Fruit fly (Drosophila melanogaster) whole organism, adult: ENCODE results near the gene CG15211.

ENCODE experiments used
- CG11617 ChIP-seq: fragments of 200-800 bp; sonication (Bioruptor generic); optimal IDR thresholded peaks from 2 replicates; lab custom pipeline; 2017; ENCODE audit warnings: mild to moderate bottlenecking, missing biosample characterization, missing genetic modification reagents, missing genetic modification characterization
- CG12768 ChIP-seq: fragments of 200-800 bp; sonication (Bioruptor generic); optimal IDR thresholded peaks from 2 replicates; lab custom pipeline; 2017; ENCODE audit warnings: missing biosample characterization, missing genetic modification characterization, mild to moderate bottlenecking, moderate library complexity, missing genetic modification reagents
- CG14711 ChIP-seq: fragments of 200-800 bp; sonication (Bioruptor generic); optimal IDR thresholded peaks from 2 replicates; lab custom pipeline; 2018; ENCODE audit warnings: missing biosample characterization, mild to moderate bottlenecking, missing genetic modification characterization, moderate library complexity
- CG1620 ChIP-seq: fragments of 200-800 bp; sonication (Bioruptor generic); optimal IDR thresholded peaks from 2 replicates; lab custom pipeline; 2016; ENCODE audit warnings: missing biosample characterization, missing genetic modification characterization
- CG33017 ChIP-seq: fragments of 200-800 bp; sonication (Bioruptor generic); optimal IDR thresholded peaks from 2 replicates; lab custom pipeline; 2018; ENCODE audit warnings: missing biosample characterization, mild to moderate bottlenecking, missing genetic modification characterization, moderate library complexity
- CG5204 ChIP-seq: fragments of 200-800 bp; sonication (Bioruptor generic); optimal IDR thresholded peaks from 2 replicates; lab custom pipeline; 2016; ENCODE audit warnings: missing biosample characterization, missing genetic modification characterization
- CG7045 ChIP-seq: fragments of 200-800 bp; sonication (Bioruptor generic); optimal IDR thresholded peaks from 2 replicates; lab custom pipeline; 2017; ENCODE audit warnings: missing biosample characterization, mild to moderate bottlenecking, missing genetic modification characterization
- CG7101 ChIP-seq: fragments of 200-800 bp; sonication (Bioruptor generic); optimal IDR thresholded peaks from 2 replicates; lab custom pipeline; 2018; ENCODE audit warnings: missing biosample characterization, mild to moderate bottlenecking, missing genetic modification characterization, moderate library complexity
- Clk ChIP-seq: fragments of 200-800 bp; sonication (Bioruptor generic); optimal IDR thresholded peaks from 2 replicates; lab custom pipeline; 2017; ENCODE audit warnings: missing biosample characterization, missing genetic modification characterization
- Crg-1 ChIP-seq: fragments of 200-800 bp; sonication (Bioruptor generic); optimal IDR thresholded peaks from 2 replicates; lab custom pipeline; 2016; ENCODE audit warnings: missing biosample characterization, missing genetic modification characterization
- Hr96 ChIP-seq: fragments of 200-800 bp; sonication (Bioruptor generic); optimal IDR thresholded peaks from 2 replicates; lab custom pipeline; 2016; ENCODE audit warnings: missing biosample characterization, missing genetic modification characterization
- Mnt ChIP-seq: fragments of 200-800 bp; sonication (Bioruptor generic); optimal IDR thresholded peaks from 2 replicates; lab custom pipeline; 2016; ENCODE audit warnings: missing biosample characterization, mild to moderate bottlenecking, missing genetic modification characterization
- bab1 ChIP-seq: fragments of 200-800 bp; sonication (Bioruptor generic); optimal IDR thresholded peaks from 3 replicates; lab custom pipeline; 2019; ENCODE audit warnings: missing biosample characterization, mild to moderate bottlenecking, missing genetic modification characterization, moderate library complexity
- cic ChIP-seq: fragments of 200-800 bp; sonication (Bioruptor generic); optimal IDR thresholded peaks from 2 replicates; lab custom pipeline; 2017; ENCODE audit warnings: missing biosample characterization, mild to moderate bottlenecking, missing genetic modification characterization, moderate library complexity
- cnc ChIP-seq, 2 experiments: fragments of >200 bp; optimal IDR thresholded peaks; 2 replicates each; lab custom pipeline; 2017
- kay ChIP-seq: fragments of 200-800 bp; sonication (Bioruptor generic); peaks from one replicate; lab custom pipeline; 2016; ENCODE audit warnings: missing biosample characterization, missing genetic modification characterization, borderline replicate concordance
- ovo ChIP-seq: fragments of 200-800 bp; sonication (Bioruptor generic); optimal IDR thresholded peaks from 2 replicates; lab custom pipeline; 2016; ENCODE audit warnings: missing biosample characterization, missing genetic modification characterization
- pad ChIP-seq: fragments of 200-800 bp; sonication (Bioruptor generic); optimal IDR thresholded peaks from 3 replicates; lab custom pipeline; 2017; ENCODE audit warnings: missing biosample characterization, missing genetic modification characterization, mild to moderate bottlenecking, moderate library complexity, missing genetic modification reagents
- tj ChIP-seq: fragments of 200-800 bp; sonication (Bioruptor generic); optimal IDR thresholded peaks from 3 replicates; lab custom pipeline; 2017; ENCODE audit warnings: missing biosample characterization, mild to moderate bottlenecking, missing genetic modification characterization, moderate library complexity
- toe ChIP-seq: fragments of 200-800 bp; sonication (Bioruptor generic); optimal IDR thresholded peaks from 2 replicates; lab custom pipeline; 2016; ENCODE audit warnings: missing biosample characterization, missing genetic modification characterization

The CG15211 gene

DNA sequence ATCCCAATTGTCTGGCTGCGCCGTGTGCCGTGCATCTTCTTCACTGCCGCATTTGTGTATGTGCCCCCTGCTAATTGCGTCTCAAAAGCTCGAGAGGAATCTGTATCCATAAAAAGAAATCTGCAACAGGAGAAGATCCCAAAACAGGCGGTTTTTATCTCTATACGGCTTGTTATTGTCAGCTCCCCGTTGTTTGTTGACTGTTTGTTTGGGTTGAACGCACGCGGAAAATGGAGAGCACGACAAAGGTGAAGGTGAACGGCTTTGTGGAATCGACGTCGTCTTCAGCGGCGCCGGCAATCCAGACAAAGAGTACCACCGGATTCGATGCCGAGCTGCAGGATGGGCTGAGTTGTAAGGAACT is 26.8 kb upstream of the CG15211 start:
- no peak for TF ChIP-seq pad (GFP tag; lab: Kevin White, UChicago)
- TF ChIP-seq CG5204 (GFP tag; lab: Kevin White, UChicago): no peak
- TF ChIP-seq CG11617: no peak
- TF ChIP-seq cnc (optimal IDR thresholded peaks at IDR 0.05; lab: Kevin White, UChicago): no peak
- TF ChIP-seq cic (GFP tag; lab: Kevin White, UChicago): no peak
- TF ChIP-seq Hr96: no peak
- TF ChIP-seq tj (GFP tag; lab: Kevin White, UChicago): no peak
- no peak for TF ChIP-seq CG7045
- no peak for TF ChIP-seq ovo (GFP tag; lab: Kevin White, UChicago)
- TF ChIP-seq CG7101 (tag; lab: Kevin White, UChicago): no peak
- TF ChIP-seq CG1620 (GFP tag; lab: Kevin White, UChicago): no peak
- TF ChIP-seq CG33017 (tag; lab: Kevin White, UChicago): no peak
- no peak for TF ChIP-seq kay (GFP tag; lab: Kevin White, UChicago)
- TF ChIP-seq Mnt: no peak
- no peak for TF ChIP-seq CG12768 (GFP tag; lab: Kevin White, UChicago)
- TF ChIP-seq Clk: no peak

DNA sequence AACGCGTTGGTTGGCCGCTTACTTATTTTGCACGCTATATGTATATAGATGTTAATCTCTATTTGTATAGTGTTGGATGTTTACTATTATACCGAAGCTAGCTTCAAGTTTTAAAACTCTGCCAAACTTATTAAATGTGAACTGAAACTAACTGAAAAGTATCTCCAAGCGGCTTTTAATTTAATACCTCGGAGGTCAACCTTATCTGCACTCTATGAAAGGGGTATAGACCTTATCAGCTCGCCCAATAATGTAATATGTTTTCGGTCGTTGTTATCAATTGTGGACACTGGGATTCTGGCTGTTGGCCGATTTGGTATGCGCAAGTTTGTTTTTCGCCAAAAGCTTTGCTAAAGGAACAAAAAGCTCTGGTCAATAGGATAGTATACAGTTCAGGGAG is 23.7 kb upstream of the CG15211 start:
- no peak for TF ChIP-seq Clk
- TF ChIP-seq toe (GFP tag; lab: Kevin White, UChicago): no peak
- TF ChIP-seq kay (GFP tag; lab: Kevin White, UChicago): no peak
- TF ChIP-seq CG1620 (GFP tag; lab: Kevin White, UChicago): no peak
- TF ChIP-seq CG7045: no peak
- TF ChIP-seq cnc (optimal IDR thresholded peaks at IDR 0.05; lab: Kevin White, UChicago): no peak

DNA sequence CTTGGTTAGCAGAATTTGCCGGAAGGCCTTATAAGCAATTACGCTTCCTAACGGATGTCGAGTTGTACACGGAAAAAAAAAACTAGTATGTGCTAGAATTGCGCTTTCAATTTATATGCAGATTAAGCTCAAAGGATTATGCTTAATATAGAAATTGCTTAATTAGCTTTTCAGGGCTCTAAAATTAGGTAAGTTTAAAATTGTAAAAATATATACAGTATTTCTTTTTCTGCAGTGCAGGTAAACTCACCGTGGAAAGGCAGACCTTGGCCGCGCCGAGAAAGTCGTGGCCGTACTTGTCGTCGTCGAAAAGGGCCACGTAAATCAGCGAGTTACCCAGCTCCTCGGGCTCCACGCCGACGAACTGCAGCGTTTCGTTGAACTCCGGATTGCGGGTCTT is 21.7 kb upstream of the CG15211 start:
- TF ChIP-seq Hr96: no peak

DNA sequence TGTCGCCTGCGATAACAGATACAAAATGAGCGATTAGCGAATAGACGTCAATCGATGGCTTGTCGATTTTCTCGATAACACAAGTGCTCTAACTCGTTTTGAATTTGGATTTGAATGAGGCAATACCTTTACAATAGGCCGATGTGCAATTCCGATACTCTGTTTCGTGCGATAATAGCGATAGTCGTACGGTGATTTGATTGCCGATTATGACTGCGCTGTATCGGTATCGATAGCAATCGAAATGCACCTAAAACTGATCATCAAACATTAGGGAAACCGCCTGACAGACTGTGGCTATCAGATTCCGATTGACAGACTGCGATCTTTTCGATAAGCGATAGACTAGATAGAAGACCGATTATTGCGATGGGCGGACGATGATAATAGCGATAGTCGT is 20.6 kb upstream of the CG15211 start:
- TF ChIP-seq CG11617 (no peak), tj (GFP tag; lab: Kevin White, UChicago) (no peak), kay (GFP tag; lab: Kevin White, UChicago) (no peak), toe (GFP tag; lab: Kevin White, UChicago) (no peak), Crg-1 (GFP tag; lab: Kevin White, UChicago) (no peak), CG12768 (GFP tag; lab: Kevin White, UChicago) (no peak), CG7101 (tag; lab: Kevin White, UChicago) (no peak), ovo (GFP tag; lab: Kevin White, UChicago) (no peak), cic (GFP tag; lab: Kevin White, UChicago) (no peak), bab1 (GFP tag; lab: Kevin White, UChicago) (no peak)

DNA sequence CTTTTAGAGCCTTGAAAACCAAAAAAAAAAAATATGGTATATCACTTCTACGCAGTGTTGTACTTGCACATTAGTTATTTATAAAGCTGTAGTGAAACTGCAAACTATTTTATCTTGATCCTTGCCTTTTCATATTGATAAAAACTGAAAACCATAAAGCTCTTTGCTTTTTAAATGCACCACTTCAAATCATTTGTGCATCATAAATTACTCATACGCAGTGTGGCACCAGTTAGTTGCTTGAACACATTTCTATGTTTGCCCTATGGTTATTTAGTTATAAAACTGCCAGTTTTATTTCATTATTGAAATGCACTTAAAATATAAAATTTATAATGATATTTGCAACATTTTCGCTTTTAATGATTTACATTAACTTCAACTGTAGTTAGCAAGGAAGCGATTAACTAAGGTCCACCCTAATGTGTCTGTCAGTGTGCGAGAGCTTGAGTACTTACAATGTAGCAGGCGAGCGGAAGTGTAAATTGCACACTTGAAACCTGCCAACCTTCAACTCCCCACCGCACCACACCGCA is 16.2 kb upstream of the CG15211 start:
- TF ChIP-seq bab1 (GFP tag; lab: Kevin White, UChicago) (no peak), CG5204 (GFP tag; lab: Kevin White, UChicago) (peak; percentile 1)

DNA sequence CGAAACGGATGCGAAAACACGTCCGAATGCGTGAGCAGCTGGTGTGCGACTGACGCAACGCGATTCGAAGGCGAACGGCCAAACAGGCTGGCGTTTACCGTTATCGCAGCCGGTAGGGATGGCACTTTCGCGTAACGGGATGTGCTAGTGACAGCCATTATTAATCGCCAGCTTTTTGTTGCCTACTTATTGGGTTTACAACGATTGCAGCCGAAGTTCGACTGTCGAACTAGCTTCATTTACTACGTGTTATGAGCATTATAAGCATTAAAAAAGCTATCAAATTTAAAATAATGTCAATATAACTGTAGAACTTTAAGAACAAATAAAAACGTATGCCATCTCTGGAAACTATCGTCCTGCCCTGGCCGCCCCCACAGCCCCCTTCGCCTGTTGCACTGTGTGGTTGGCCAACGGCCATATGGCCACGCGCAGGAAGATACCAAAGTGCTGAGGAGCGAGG is 14.7 kb upstream of the CG15211 start, which contains the start of gene Rph:
Gene Rph, minus strand, starts transcription at position 51 of the 463 bp plus-strand sequence.
- TF ChIP-seq cic (GFP tag; lab: Kevin White, UChicago) (peak; percentile 9), Clk (peak; percentile 3), CG7101 (tag; lab: Kevin White, UChicago) (peak; percentile 26), CG12768 (GFP tag; lab: Kevin White, UChicago) (peak; percentile 28), CG14711 (tag; lab: Kevin White, UChicago) (peak; percentile 10), CG11617 (peak; percentile 10), ovo (GFP tag; lab: Kevin White, UChicago) (peak; percentile 36), CG7045 (peak; percentile 32), CG1620 (GFP tag; lab: Kevin White, UChicago) (no peak), Mnt (peak; percentile 32), CG5204 (GFP tag; lab: Kevin White, UChicago) (peak; percentile 25), toe (GFP tag; lab: Kevin White, UChicago) (no peak), Hr96 (peak; percentile 59), bab1 (GFP tag; lab: Kevin White, UChicago) (no peak)

DNA sequence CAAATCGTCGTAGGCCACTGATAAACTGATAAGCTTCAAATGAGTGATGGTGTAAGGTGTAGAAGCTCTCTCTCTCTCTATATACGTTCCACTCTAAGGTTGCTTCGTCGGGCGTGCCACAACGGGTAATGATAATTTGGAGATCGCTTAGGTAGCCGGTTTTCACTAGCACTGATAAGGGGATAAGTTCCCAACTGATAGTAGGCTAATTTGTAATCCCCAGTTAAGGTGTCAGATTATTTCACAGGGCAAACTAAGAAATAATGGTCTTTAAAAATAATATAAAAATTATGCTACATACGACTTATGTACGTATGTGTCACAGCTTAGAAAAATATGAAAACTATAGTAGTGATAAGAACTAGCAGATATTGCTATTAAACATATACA is 9.8 kb upstream of the CG15211 start:
- TF ChIP-seq Crg-1 (GFP tag; lab: Kevin White, UChicago): no peak
- no peak for TF ChIP-seq CG5204 (GFP tag; lab: Kevin White, UChicago)
- TF ChIP-seq Clk: no peak
- no peak for TF ChIP-seq cnc (optimal IDR thresholded peaks at IDR 0.05; lab: Kevin White, UChicago)
- TF ChIP-seq cic (GFP tag; lab: Kevin White, UChicago): no peak
- TF ChIP-seq CG11617: no peak
